Worm (Caenorhabditis elegans) whole organism, dauer: ENCODE measurements around the gene Y116A8C.40.
"Not testable (repeated sequence)": the region's sequence is repeated elsewhere in the genome, so short reads cannot be mapped to it uniquely, and the experiment has no call there.

ENCODE experiments used
- unc-62 ChIP-seq: sonication (generic microtip); optimal IDR thresholded peaks from 2 replicates; lab custom pipeline; 2017; ENCODE audit warnings: missing biosample characterization, missing genetic modification reagents, missing genetic modification characterization

Y116A8C.40 gene

DNA sequence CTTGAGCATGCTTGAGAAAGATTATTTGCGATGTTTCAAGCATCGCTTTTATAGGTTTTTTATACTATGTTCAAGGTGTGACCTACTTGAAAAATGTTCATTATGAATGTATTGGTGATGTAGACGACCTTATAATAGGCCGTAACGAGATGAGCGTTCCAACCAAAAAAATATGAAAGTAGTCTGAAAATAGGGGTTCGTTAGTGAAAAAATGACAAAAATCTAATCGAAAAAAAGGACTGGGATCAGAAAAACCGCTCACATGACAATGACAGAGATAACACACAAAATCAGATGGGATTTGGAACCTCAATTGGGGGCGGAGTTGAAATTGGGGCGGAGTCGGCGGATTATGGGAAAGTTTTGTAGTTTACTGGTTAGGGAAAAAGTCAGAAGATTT is at the start of gene Y116A8C.40:
Gene Y116A8C.40, minus strand, starts transcription at position 101 of the 400 bp plus-strand sequence.
- no peak for TF ChIP-seq unc-62

DNA sequence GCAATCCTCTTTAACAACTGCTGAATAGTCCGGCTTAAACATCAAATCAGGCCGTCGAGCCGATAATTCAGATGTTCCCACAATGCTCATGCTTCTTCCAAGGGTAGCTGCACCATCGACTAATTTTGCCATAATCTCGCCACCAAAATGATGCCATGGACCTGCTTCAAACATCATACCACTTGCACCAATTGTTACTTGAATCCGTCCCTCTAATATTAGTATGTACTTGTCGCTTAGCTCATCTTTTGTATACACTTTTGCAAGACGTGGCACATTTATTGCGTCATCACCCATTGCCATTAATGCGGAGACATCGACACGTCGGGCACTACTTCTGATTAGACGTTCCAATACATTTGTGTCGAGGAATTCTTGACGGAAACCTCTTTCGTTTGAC is 48.9 kb upstream of the Y116A8C.40 start:
- no peak for TF ChIP-seq unc-62

DNA sequence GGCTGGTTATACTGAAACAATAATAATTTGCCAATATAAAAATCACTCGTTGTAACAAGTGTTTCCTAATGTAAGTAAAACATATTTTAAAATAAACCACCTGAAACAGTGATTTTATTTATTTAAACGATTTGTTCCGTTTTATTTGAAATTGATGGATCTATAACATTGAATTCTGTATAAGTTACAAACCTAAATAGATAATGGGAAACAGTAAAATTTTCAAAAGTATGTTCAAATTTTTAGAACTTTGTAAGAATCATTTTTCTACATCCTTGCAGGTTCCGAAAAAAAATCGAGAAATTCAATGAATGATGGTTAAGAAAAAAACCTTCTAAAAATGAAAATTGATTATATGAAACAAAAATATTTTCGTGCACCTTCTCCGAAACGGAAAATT is 42.7 kb upstream of the Y116A8C.40 start:
- no peak for TF ChIP-seq unc-62

DNA sequence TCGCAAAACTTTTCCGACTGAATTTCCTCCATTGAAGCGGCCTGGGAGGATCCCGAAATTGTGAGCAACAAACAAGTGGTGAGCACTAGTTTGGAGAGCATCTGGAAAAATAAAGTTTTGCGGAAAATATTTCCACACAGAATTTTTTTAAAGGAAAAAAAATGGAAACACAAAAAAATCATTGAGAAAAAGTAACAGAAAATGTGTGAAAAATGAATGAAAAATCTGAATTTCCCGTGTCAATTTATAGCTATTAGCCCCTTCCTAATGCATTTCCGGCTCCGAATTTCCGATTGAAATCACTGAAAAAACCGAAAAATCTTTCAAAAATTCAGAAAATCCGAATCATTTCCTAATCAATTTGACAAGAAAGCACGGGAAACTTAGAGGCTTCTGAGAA is 41.0 kb upstream of the Y116A8C.40 start, which contains the start of gene flp-17:
Gene flp-17, minus strand, starts transcription at position 101 of the 400 bp plus-strand sequence.
- TF ChIP-seq unc-62, result no peak

DNA sequence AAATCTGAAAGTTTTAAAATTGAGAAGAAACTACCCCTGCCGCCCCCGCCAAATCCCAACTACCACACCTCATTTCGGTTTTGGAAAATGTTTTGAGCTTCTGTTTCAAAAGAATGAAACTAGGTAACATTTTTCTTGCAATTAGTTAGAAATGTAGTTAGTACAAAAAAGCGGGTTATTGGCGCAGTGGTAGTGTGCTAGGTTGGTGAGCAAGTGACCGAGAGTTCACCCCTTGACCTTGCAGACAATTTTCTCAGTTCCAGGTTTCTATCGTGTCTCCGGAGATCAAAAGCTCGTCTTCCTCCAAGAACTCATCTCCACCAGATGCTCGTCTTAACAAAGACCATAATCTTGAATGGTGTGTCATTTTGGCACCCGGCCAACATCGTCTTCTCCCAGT is 38.4 kb upstream of the Y116A8C.40 start:
- no peak for TF ChIP-seq unc-62

DNA sequence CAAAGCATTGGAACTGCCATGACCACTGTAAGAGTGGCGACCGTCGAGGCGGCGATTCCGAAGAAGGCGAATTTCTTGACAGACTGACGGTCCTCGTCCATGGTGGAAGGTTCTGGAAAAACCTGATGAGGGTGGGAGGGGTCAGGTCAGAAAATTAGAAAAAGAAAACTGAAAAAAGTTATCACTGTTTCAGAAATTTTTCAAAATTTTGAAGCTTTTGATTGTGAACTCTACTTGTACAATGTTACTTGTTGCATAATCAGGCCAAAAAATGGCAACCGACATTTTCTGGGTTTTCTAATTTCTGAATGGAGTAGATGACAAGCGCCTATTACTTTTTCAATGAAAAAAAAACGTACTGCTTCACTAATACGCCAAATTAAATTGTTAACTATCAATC is 32.9 kb upstream of the Y116A8C.40 start, which contains the start of gene col-138:
Gene col-138, minus strand, starts transcription at position 101 of the 400 bp plus-strand sequence.
- TF ChIP-seq unc-62, result no peak

DNA sequence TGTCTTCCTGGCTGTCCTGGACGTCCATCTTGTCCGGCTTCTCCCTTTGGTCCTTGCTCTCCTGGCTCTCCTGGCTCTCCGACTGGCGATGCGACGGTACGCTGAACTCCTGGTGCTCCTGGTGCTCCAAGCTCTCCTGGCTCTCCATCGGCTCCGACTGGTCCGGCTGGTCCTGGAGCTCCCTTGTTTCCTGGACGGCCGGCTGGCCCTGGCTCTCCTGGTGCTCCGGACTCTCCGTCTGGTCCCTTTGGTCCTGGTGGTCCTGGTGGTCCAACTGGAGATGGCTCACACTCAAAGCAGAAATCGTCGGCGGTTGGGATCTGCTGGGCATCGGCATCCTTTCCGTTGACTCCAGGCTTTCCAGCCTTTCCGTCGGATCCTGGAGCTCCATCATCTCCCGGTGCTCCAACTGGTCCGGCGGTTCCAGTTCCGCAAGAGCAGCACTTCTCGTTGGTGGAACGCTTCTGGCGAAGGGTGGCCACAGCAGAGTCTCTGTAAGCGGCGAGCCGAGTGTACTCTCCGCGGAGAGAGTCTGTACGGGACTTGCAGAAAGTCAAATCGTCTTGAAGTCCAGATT is 32.3 kb upstream of the Y116A8C.40 start:
- no peak for TF ChIP-seq unc-62

DNA sequence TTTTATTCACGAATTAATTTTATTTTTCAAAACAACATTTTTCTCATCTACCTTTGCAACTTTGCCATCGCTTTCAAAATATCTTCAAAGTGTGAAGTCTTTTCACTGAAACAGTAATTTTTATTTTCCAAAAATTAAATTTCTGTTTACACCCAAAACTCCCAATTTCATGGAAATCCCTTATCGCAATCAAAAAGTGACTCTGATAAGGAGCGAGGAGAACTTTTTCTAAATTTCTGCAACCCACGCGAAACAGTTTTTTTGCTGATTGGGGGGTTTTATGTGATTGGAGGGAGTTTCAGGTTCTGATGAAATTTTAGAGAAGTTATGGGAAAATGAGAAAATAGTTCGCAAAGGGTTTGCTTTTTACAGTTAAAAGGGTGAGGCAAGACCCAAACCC is 28.8 kb upstream of the Y116A8C.40 start:
- no peak for TF ChIP-seq unc-62

DNA sequence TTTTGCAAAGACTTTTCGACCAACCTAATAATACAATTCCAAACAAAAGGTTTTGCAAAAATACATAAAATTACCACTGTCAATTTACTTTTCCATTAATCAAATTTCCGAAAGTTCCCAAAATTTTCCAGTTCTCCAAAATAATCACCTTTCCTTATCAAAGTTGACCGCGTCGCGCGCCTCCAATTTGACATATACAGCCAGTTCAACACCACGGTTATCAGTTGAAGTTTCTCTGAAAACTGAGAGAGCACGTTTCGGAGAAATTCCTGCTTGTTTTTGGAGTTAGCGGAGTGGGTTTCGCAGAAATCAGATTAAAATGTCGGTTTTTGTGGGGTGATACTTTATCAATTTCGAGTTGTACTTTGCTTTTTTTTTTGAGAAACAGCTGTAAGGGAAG is 28.3 kb upstream of the Y116A8C.40 start:
- TF ChIP-seq unc-62, result no peak

DNA sequence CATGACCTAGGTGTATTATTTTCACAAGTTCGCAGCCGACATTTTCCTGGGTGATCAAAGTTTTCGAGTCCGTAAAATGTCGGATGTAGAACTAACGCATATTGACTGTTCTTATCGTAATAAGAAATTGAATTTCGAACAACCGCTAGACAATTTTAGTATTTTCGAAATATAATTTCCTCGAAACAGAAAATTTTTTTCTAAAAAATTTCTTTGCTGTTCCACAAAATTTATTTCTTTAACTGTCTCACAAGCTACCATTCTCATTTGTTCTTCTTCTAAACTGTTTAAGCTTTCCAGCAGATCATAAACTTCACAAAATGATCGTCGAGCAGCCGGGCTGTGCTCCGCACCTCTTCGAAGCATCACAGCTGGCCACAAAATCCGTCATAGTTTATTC is 25.4 kb upstream of the Y116A8C.40 start, which contains the start of gene C52D10.3:
Gene C52D10.3, plus strand, starts transcription at position 301 of the 400 bp plus-strand sequence.
- no peak for TF ChIP-seq unc-62

DNA sequence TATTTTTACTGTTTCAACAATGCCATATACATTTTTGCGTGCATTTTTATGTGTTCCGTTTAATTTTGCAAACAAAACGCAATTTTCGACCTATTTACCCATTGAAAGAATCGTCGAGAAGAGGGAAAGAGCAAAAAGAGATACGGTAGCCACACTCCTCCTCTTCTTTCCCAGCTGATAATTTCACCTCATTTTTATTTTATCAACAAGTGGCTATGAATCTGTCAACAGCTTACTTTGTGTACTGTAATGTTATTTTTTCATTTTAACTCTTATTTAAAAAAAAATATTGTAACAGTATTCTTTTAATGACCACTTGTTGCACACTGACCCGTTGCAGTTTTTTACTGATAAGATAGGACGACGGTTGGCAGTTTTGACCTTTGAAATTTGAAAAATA is 24.2 kb upstream of the Y116A8C.40 start:
- TF ChIP-seq unc-62, result no peak

DNA sequence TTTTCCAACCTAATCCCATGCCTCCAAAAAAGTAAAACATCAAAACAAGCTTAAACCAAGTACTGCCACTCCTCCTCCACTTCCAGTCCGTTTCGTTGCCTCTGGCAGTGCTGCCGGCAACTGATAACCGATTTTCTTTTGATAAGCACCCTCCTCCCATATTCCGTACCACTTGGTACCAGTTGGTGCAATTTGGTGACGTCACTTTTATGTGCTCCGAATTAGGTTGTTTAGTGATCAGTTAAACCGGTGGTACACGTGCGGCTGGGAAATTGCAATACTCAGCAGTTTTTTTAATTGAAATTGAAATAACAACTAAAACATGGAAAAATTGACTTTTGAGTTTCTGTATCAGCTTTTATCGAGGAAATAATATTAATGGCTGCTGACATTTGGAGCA is 23.3 kb upstream of the Y116A8C.40 start:
- TF ChIP-seq unc-62, result no peak

DNA sequence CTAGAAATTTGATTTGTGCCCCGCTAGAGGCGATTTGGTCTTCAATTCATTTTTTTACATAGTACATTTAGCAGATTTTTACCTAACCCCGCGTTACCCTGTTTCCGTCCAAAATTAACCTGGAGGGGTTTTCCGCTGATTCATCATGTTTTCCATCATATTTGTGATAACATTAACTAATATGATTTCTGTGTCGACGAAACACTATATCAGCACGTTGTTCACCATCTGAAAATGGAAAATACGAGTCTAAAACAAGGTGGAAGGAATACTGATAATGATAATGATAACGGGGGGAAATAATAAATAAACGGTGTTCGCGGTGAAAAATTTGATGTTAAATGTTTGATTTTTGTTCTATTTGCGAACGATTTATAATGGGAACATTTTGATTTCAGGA is 21.0 kb upstream of the Y116A8C.40 start:
- TF ChIP-seq unc-62, result no peak

DNA sequence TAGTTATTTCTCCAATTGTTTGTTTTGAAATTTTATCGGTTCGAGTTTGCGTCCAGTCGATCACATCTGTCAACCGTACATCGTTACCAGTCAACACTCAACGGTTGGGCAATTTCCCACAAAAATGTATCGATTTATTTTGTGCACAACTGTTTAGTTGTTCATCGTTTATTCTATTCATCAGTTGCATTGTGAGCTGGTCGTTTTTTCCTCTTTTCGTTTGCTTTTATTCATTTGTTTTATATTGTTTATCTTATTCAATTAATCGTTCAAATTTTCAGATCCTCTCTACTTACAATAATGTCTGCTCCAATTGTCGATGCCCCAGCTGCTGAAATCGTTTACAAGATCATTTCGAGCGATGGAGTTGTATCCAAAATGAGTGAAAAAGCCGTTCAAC is 16.2 kb upstream of the Y116A8C.40 start, which contains the start of gene skr-12:
Gene skr-12, plus strand, starts transcription at position 301 of the 400 bp plus-strand sequence.
- TF ChIP-seq unc-62, result no peak

DNA sequence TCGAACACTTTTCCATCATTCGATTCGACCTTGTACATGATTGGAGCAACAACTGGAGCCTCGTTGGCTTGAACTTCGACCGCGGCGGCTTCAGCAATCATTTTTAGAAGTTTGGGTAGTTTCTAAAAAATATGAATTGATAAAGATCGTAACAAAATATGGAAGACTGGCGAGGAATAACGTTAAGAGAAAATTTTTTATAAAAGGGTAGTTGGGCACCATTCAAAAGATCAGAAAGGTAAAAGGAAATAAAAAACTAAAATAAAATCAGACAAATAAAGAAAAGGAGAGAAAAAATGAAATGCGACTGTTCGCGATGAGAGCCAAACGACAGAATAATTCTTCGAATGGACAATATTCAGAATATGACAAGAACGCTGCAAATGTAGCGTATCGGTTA is 15.0 kb upstream of the Y116A8C.40 start, which contains the start of gene skr-8:
Gene skr-8, minus strand, starts transcription at position 101 of the 400 bp plus-strand sequence.
- not testable (repeated sequence) for TF ChIP-seq unc-62

DNA sequence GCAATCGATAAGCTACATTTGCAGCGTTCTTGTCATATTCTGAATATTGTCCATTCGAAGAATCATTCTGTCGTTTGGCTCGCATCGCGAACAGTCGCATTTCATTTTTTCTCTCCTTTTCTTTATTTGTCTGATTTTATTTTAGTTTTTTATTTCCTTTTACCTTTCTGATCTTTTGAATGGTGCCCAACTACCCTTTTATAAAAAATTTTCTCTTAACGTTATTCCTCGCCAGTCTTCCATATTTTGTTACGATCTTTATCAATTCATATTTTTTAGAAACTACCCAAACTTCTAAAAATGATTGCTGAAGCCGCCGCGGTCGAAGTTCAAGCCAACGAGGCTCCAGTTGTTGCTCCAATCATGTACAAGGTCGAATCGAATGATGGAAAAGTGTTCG is 12.5 kb upstream of the Y116A8C.40 start, which contains the start of gene skr-9:
Gene skr-9, plus strand, starts transcription at position 301 of the 400 bp plus-strand sequence.
- TF ChIP-seq unc-62, result not testable (repeated sequence)

DNA sequence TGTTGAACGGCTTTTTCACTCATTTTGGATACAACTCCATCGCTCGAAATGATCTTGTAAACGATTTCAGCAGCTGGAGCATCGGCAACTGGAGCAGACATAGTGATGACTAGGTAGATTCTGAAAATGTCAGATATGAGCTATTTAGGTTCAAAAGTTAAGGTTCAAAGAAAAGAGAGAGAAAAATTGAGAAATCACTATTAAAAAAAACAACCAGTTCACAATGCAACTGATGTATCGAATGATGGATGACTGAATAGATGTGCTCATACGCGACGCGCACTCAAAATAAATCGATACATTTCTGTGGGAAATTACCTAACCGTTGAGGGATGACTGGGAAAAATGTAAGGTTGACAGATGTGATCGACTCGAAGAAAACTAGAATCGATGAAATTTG is 11.7 kb upstream of the Y116A8C.40 start, which contains the start of gene skr-13:
Gene skr-13, minus strand, starts transcription at position 101 of the 400 bp plus-strand sequence.
- no peak for TF ChIP-seq unc-62

DNA sequence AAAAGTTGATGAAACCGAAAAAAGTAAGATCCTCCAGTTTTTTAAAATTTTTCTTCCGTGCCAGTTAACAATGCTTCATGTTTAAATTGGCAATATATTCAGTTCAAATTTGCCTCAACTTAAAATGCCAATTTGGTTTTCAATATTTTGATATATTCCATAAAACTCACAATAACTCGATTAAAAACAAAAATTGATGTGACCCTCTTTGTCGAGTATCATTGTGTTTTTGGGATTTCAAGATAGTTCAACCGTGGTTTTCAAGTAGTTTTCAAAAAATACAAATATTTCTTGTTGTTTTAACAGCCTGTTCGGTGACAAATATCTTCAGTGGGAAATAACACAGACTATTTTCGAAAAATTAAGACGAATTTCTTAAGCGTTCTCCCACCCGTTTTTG is 2.2 kb upstream of the Y116A8C.40 start:
- TF ChIP-seq unc-62, result no peak
